Worm (Caenorhabditis elegans): ENCODE results near the gene F46H6.5.

Gene F46H6.5

ce11 chrX:4466218-4466617, 25.8 kb downstream of the F46H6.5 start, which contains the start of gene nmur-3:
Gene nmur-3, plus strand, starts transcription at chrX:4466518.
- no peak for TF ChIP-seq unc-62 (GFP tag; optimal IDR thresholded peaks at IDR 0.05)

- TF ChIP-seq unc-62 (GFP tag; optimal IDR thresholded peaks at IDR 0.05), result no peak
Measured at ce11 chrX:4464367-4464766, 27.6 kb downstream of the F46H6.5 start.

- TF ChIP-seq unc-62 (GFP tag; optimal IDR thresholded peaks at IDR 0.05), result no peak
Measured at ce11 chrX:4462390-4462789, 29.6 kb downstream of the F46H6.5 start, which contains the start of gene atg-16.1. Gene atg-16.1, minus strand, starts transcription at chrX:4462465.

ce11 chrX:4457853-4458322, 34.1 kb downstream of the F46H6.5 start, which contains the start of gene aps-2:
Gene aps-2, plus strand, starts transcription at chrX:4458272.
- TF ChIP-seq unc-62 (GFP tag; optimal IDR thresholded peaks at IDR 0.05), result no peak

- TF ChIP-seq unc-62 (GFP tag; optimal IDR thresholded peaks at IDR 0.05), result no peak
Measured at ce11 chrX:4453820-4454219, 38.2 kb downstream of the F46H6.5 start, which contains the start of gene F02E8.4. Gene F02E8.4, plus strand, starts transcription at chrX:4454120.

- no peak for TF ChIP-seq unc-62 (GFP tag; optimal IDR thresholded peaks at IDR 0.05)
Measured at ce11 chrX:4453101-4453500, 38.9 kb downstream of the F46H6.5 start.

ce11 chrX:4451936-4452335, 40.1 kb downstream of the F46H6.5 start:
- TF ChIP-seq unc-62 (GFP tag; optimal IDR thresholded peaks at IDR 0.05), result no peak

- TF ChIP-seq unc-62 (GFP tag; optimal IDR thresholded peaks at IDR 0.05), result no peak
Measured at ce11 chrX:4448283-4448682, 43.7 kb downstream of the F46H6.5 start, which contains the start of gene mltn-13. Gene mltn-13, minus strand, starts transcription at chrX:4448383.

- no peak for TF ChIP-seq unc-62 (GFP tag; optimal IDR thresholded peaks at IDR 0.05)
Measured at ce11 chrX:4444843-4445242, 47.2 kb downstream of the F46H6.5 start.

- TF ChIP-seq unc-62 (GFP tag; optimal IDR thresholded peaks at IDR 0.05), result no peak
Measured at ce11 chrX:4444073-4444472, 47.9 kb downstream of the F46H6.5 start.
